Fruit fly (Drosophila melanogaster) whole organism, embryonic: ENCODE data around the gene CG13124.

Experiments used
- CG10147 ChIP-seq: fragments of 200-800 bp; sonication (Bioruptor generic); optimal IDR thresholded peaks from 2 replicates; lab custom pipeline; 2019; ENCODE audit warnings: missing biosample characterization, mild to moderate bottlenecking, missing genetic modification characterization, moderate library complexity
- CG10209 ChIP-seq: fragments of 200-800 bp; sonication (Bioruptor generic); optimal IDR thresholded peaks from 3 replicates; lab custom pipeline; 2017; ENCODE audit warnings: missing biosample characterization, mild to moderate bottlenecking, missing genetic modification characterization, missing genetic modification reagents
- CG10366 ChIP-seq: fragments of 200-800 bp; sonication (Bioruptor generic); IDR thresholded peaks from 2 replicates; pipeline ENCODE4 v1.3.6; 2022; ENCODE audit warnings: missing biosample characterization, missing genetic modification characterization
- CG11247 ChIP-seq: fragments of 200-800 bp; sonication (Bioruptor generic); IDR thresholded peaks from 2 replicates; pipeline ENCODE4 v1.3.6; 2022; ENCODE audit warnings: missing biosample characterization, missing genetic modification characterization
- CG11695 ChIP-seq: fragments of 200-800 bp; sonication (Bioruptor generic); IDR thresholded peaks from 3 replicates; pipeline ENCODE4 v1.3.6; 2022; ENCODE audit warnings: missing biosample characterization, missing genetic modification characterization
- CG12236 ChIP-seq: fragments of 200-800 bp; sonication (Bioruptor generic); optimal IDR thresholded peaks from 2 replicates; lab custom pipeline; 2016; ENCODE audit warnings: missing biosample characterization, missing genetic modification characterization
- CG12391 ChIP-seq: fragments of 200-800 bp; sonication (Bioruptor generic); optimal IDR thresholded peaks from 3 replicates; lab custom pipeline; 2018; ENCODE audit warnings: missing biosample characterization, mild to moderate bottlenecking, missing genetic modification characterization, moderate library complexity
- CG12659 ChIP-seq: fragments of 200-800 bp; sonication (Bioruptor generic); optimal IDR thresholded peaks from 3 replicates; lab custom pipeline; 2017; ENCODE audit warnings: mild to moderate bottlenecking, missing biosample characterization, missing genetic modification reagents, missing genetic modification characterization
- CG1603 ChIP-seq: fragments of 200-800 bp; sonication (Bioruptor generic); optimal IDR thresholded peaks from 2 replicates; lab custom pipeline; 2019; ENCODE audit warnings: missing biosample characterization, mild to moderate bottlenecking, missing genetic modification characterization, moderate library complexity
- CG17359 ChIP-seq: fragments of 200-800 bp; sonication (Bioruptor generic); optimal IDR thresholded peaks from 3 replicates; lab custom pipeline; 2018; ENCODE audit warnings: missing biosample characterization, mild to moderate bottlenecking, missing genetic modification characterization, moderate library complexity
- CG18764 ChIP-seq: fragments of 200-800 bp; sonication (Bioruptor generic); optimal IDR thresholded peaks from 3 replicates; lab custom pipeline; 2016; ENCODE audit warnings: missing biosample characterization, missing genetic modification characterization
- CG31224 ChIP-seq: fragments of 200-800 bp; sonication (Bioruptor generic); IDR thresholded peaks from 2 replicates; pipeline ENCODE4 v1.3.6; 2022; ENCODE audit warnings: missing biosample characterization, missing genetic modification characterization
- CG3407 ChIP-seq: fragments of 200-800 bp; sonication (Bioruptor generic); optimal IDR thresholded peaks from 2 replicates; lab custom pipeline; 2018; ENCODE audit warnings: missing biosample characterization, mild to moderate bottlenecking, missing genetic modification characterization
- CG3726 ChIP-seq: fragments of 200-800 bp; sonication (Bioruptor generic); IDR thresholded peaks from 3 replicates; pipeline ENCODE4, ENCODE4 v1.3.6; 2022; ENCODE audit warnings: missing biosample characterization, missing genetic modification characterization
- CG6689 ChIP-seq: fragments of 200-800 bp; sonication (Bioruptor generic); IDR thresholded peaks from 2 replicates; pipeline ENCODE4 v1.3.6; 2022; ENCODE audit warnings: missing biosample characterization, missing genetic modification characterization
- CG9437 ChIP-seq: fragments of 200-800 bp; sonication (Bioruptor generic); optimal IDR thresholded peaks from 2 replicates; lab custom pipeline; 2018; ENCODE audit warnings: missing biosample characterization, mild to moderate bottlenecking, missing genetic modification characterization
- CG9609 ChIP-seq: fragments of 200-800 bp; sonication (Bioruptor generic); optimal IDR thresholded peaks from 3 replicates; lab custom pipeline; 2016; ENCODE audit warnings: missing biosample characterization, missing genetic modification characterization
- D ChIP-seq, 2 experiments: fragments of 200-800 bp in 1 of 2; fragments of >200 bp in 1 of 2; sonication (Bioruptor generic) in 1 of 2; optimal IDR thresholded peaks; 2 replicates in 1 of 2; 3 replicates in 1 of 2; lab custom pipeline; 2017; ENCODE audit warnings: mild to moderate bottlenecking in 1 of 2, missing biosample characterization in 1 of 2, missing genetic modification characterization in 1 of 2, missing genetic modification reagents in 1 of 2
- HmgZ ChIP-seq: fragments of 200-800 bp; sonication (Bioruptor generic); optimal IDR thresholded peaks from 2 replicates; lab custom pipeline; 2018; ENCODE audit warnings: missing biosample characterization, mild to moderate bottlenecking, missing genetic modification characterization
- Hmx ChIP-seq: fragments of 200-800 bp; sonication (Bioruptor generic); optimal IDR thresholded peaks from 2 replicates; lab custom pipeline; 2016; ENCODE audit warnings: missing biosample characterization, missing genetic modification characterization
- Hr3 ChIP-seq: fragments of 200-800 bp; sonication (Bioruptor generic); optimal IDR thresholded peaks from 3 replicates; lab custom pipeline; 2016; ENCODE audit warnings: missing biosample characterization, missing genetic modification characterization
- MBD-R2 ChIP-seq: fragments of 200-800 bp; sonication (Bioruptor generic); IDR thresholded peaks from 2 replicates; pipeline ENCODE4 v1.3.6; 2022; ENCODE audit warnings: missing biosample characterization, missing genetic modification characterization
- MESR4 ChIP-seq: fragments of 200-800 bp; sonication (Bioruptor generic); optimal IDR thresholded peaks from 2 replicates; lab custom pipeline; 2018; ENCODE audit warnings: missing biosample characterization, mild to moderate bottlenecking, missing genetic modification characterization, moderate library complexity
- NC2β ChIP-seq: fragments of 200-800 bp; sonication (Bioruptor generic); optimal IDR thresholded peaks from 2 replicates; lab custom pipeline; 2016; ENCODE audit warnings: missing biosample characterization, missing genetic modification characterization
- NFAT ChIP-seq: fragments of 200-800 bp; sonication (Bioruptor generic); IDR thresholded peaks from 2 replicates; pipeline ENCODE4 v1.3.6; 2022; ENCODE audit warnings: missing biosample characterization, missing genetic modification characterization
- Neu2 ChIP-seq: fragments of 200-800 bp; sonication (Bioruptor generic); optimal IDR thresholded peaks from 3 replicates; lab custom pipeline; 2016; ENCODE audit warnings: missing biosample characterization, missing genetic modification characterization, borderline replicate concordance
- Ravus ChIP-seq: fragments of 200-800 bp; sonication (Bioruptor generic); IDR thresholded peaks from 2 replicates; pipeline ENCODE4 v1.3.6; 2022; ENCODE audit warnings: missing biosample characterization, missing genetic modification characterization
- Ssrp ChIP-seq: fragments of 200-800 bp; sonication (Bioruptor generic); optimal IDR thresholded peaks from 2 replicates; lab custom pipeline; 2018; ENCODE audit warnings: missing biosample characterization, mild to moderate bottlenecking, missing genetic modification characterization, moderate library complexity
- YL-1 ChIP-seq: fragments of 200-800 bp; sonication (Bioruptor generic); optimal IDR thresholded peaks from 3 replicates; lab custom pipeline; 2017; ENCODE audit warnings: missing biosample characterization, mild to moderate bottlenecking, missing genetic modification characterization
- ab ChIP-seq: fragments of 200-800 bp; sonication (Bioruptor generic); optimal IDR thresholded peaks from 2 replicates; lab custom pipeline; 2016; ENCODE audit warnings: missing biosample characterization, missing genetic modification characterization
- bowl ChIP-seq: fragments of 200-800 bp; sonication (Bioruptor generic); IDR thresholded peaks from 2 replicates; pipeline ENCODE4 v1.3.6; 2022; ENCODE audit warnings: missing biosample characterization, missing genetic modification characterization
- br ChIP-seq: fragments of >200 bp; optimal IDR thresholded peaks from 2 replicates; lab custom pipeline; 2017
- croc ChIP-seq: fragments of 200-800 bp; sonication (Bioruptor generic); conservative IDR thresholded peaks from 3 replicates; pipeline ENCODE4 v1.3.6; 2022; ENCODE audit warnings: missing biosample characterization, missing genetic modification characterization
- crol ChIP-seq: fragments of 200-800 bp; sonication (Bioruptor generic); IDR thresholded peaks from 2 replicates; pipeline ENCODE4 v1.3.6; 2022; ENCODE audit warnings: missing biosample characterization, missing genetic modification characterization
- crp ChIP-seq, 2 experiments: fragments of 200-800 bp; sonication (Bioruptor generic); optimal IDR thresholded peaks; 2 replicates in 1 of 2; 3 replicates in 1 of 2; lab custom pipeline; 2017; ENCODE audit warnings: missing biosample characterization in 2 of 2, missing genetic modification characterization in 2 of 2, mild to moderate bottlenecking in 1 of 2, moderate library complexity in 1 of 2
- da ChIP-seq: fragments of 200-800 bp; sonication (Bioruptor generic); optimal IDR thresholded peaks from 2 replicates; lab custom pipeline; 2016; ENCODE audit warnings: missing biosample characterization, missing genetic modification characterization
- dan ChIP-seq: fragments of 200-800 bp; sonication (Bioruptor generic); IDR thresholded peaks from 2 replicates; pipeline ENCODE4 v1.3.6; 2022; ENCODE audit warnings: missing biosample characterization, missing genetic modification characterization
- ewg ChIP-seq: fragments of 200-800 bp; sonication (Bioruptor generic); optimal IDR thresholded peaks from 3 replicates; lab custom pipeline; 2017; ENCODE audit warnings: mild to moderate bottlenecking, missing biosample characterization, missing genetic modification reagents, missing genetic modification characterization
- inv ChIP-seq: fragments of 200-800 bp; sonication (Bioruptor generic); IDR thresholded peaks from 2 replicates; pipeline ENCODE4 v1.3.6; 2022; ENCODE audit warnings: missing biosample characterization, missing genetic modification characterization; ENCODE audit not compliant: partially characterized antibody
- jigr1 ChIP-seq: fragments of 200-800 bp; sonication (Bioruptor generic); IDR thresholded peaks from 3 replicates; pipeline ENCODE4 v1.3.6; 2022; ENCODE audit warnings: missing biosample characterization, missing genetic modification characterization
- kah ChIP-seq: fragments of 200-800 bp; sonication (Bioruptor generic); optimal IDR thresholded peaks from 2 replicates; lab custom pipeline; 2018; ENCODE audit warnings: missing biosample characterization, mild to moderate bottlenecking, missing genetic modification characterization
- klu ChIP-seq: fragments of 200-800 bp; sonication (Bioruptor generic); IDR thresholded peaks from 2 replicates; pipeline ENCODE4 v1.3.6; 2022; ENCODE audit warnings: missing biosample characterization, missing genetic modification characterization
- lbe ChIP-seq: fragments of 200-800 bp; sonication (Bioruptor generic); optimal IDR thresholded peaks from 2 replicates; lab custom pipeline; 2016; ENCODE audit warnings: missing biosample characterization, mild to moderate bottlenecking, missing genetic modification characterization
- lmd ChIP-seq: fragments of 200-800 bp; sonication (Bioruptor generic); IDR thresholded peaks from 2 replicates; pipeline ENCODE4 v1.3.6; 2022; ENCODE audit warnings: missing biosample characterization, missing genetic modification characterization
- phol ChIP-seq: fragments of 200-800 bp; sonication (Bioruptor generic); optimal IDR thresholded peaks from 3 replicates; lab custom pipeline; 2018; ENCODE audit warnings: missing biosample characterization, mild to moderate bottlenecking, missing genetic modification characterization, moderate library complexity
- pita ChIP-seq: fragments of 200-800 bp; sonication (Bioruptor generic); optimal IDR thresholded peaks from 2 replicates; lab custom pipeline; 2017; ENCODE audit warnings: missing biosample characterization, mild to moderate bottlenecking, missing genetic modification characterization
- psq ChIP-seq: fragments of 200-800 bp; sonication (Bioruptor generic); optimal IDR thresholded peaks from 2 replicates; lab custom pipeline; 2017; ENCODE audit warnings: missing biosample characterization, missing genetic modification characterization
- ssp ChIP-seq: fragments of 200-800 bp; sonication (Bioruptor generic); IDR thresholded peaks from 2 replicates; pipeline ENCODE4 v1.3.6; 2022; ENCODE audit warnings: missing biosample characterization, missing genetic modification characterization
- tin ChIP-seq: fragments of 200-800 bp; sonication (Bioruptor generic); optimal IDR thresholded peaks from 3 replicates; lab custom pipeline; 2016; ENCODE audit warnings: missing biosample characterization, missing genetic modification characterization
- vfl ChIP-seq: fragments of 200-800 bp; sonication (Bioruptor generic); optimal IDR thresholded peaks from 2 replicates; lab custom pipeline; 2016; ENCODE audit warnings: missing biosample characterization, missing genetic modification characterization
- z ChIP-seq: fragments of 200-800 bp; sonication (Bioruptor generic); IDR thresholded peaks from 3 replicates; pipeline ENCODE4 v1.3.6; 2022; ENCODE audit warnings: missing biosample characterization, missing genetic modification characterization

The CG13124 gene

DNA sequence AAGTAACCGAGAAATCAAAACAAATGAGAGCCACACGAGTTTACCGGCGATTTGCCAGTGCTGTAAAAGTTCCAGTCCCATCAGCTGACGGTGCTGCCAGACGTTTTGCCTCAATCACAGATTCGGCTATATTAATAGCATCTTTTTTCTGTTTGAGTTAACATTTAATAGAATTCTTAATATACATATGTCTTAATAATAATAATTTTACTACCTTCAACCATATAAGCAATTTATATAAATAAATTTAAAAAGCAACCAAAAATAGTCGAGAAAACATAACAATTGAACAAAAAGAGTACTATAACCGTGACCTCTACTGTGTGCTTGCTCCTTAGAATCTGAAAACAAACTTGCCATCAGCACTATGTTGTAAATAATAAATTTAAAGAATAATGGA is 45.7 kb upstream of the CG13124 start, which contains the start of the genes CG13126 and CG4709 (continued):
- TF ChIP-seq jigr1 (GFP tag; lab: Robert Waterston, UW): peak; percentile 35; the same call in 1 of the 3 replicates
- peak; percentile 67 for TF ChIP-seq Ravus
- peak; percentile 82 for TF ChIP-seq CG9437 (GFP tag; lab: Kevin White, UChicago)
- TF ChIP-seq D (optimal IDR thresholded peaks at IDR 0.05; lab: Kevin White, UChicago): no peak
- peak; percentile 87 for TF ChIP-seq D (GFP tag; optimal IDR thresholded peaks at IDR 0.05; lab: Kevin White, UChicago)
- peak; percentile 96 for TF ChIP-seq CG12391 (tag; lab: Kevin White, UChicago)
- peak; percentile 89 for TF ChIP-seq lbe (GFP tag; lab: Kevin White, UChicago)
- peak; percentile 88 for TF ChIP-seq CG10147 (GFP tag; lab: Kevin White, UChicago)
- peak; percentile 93 for TF ChIP-seq Ssrp (tag; lab: Kevin White, UChicago)
- TF ChIP-seq da: no peak
- TF ChIP-seq CG12659 (GFP tag; lab: Kevin White, UChicago): peak; percentile 90
- peak; percentile 83 for TF ChIP-seq CG11247 (GFP tag; lab: Robert Waterston, UW)
- peak; percentile 87 for TF ChIP-seq croc
- TF ChIP-seq MBD-R2 (GFP tag; lab: Robert Waterston, UW): peak; percentile 99
- peak; percentile 57 for TF ChIP-seq vfl (GFP tag; lab: Kevin White, UChicago)
- TF ChIP-seq NC2β (GFP tag; lab: Kevin White, UChicago): peak; percentile 9
- TF ChIP-seq CG3726 (GFP tag; lab: Robert Waterston, UW): peak; percentile 81; the same call in 1 of the 3 replicates
- peak; percentile 86 for TF ChIP-seq CG18764 (GFP tag; lab: Kevin White, UChicago)
- TF ChIP-seq CG10366 (GFP tag; lab: Robert Waterston, UW): peak; percentile 87
- TF ChIP-seq CG3407 (GFP tag; lab: Kevin White, UChicago): peak; percentile 79
- peak; percentile 76; the same call in 1 of the 2 replicates for TF ChIP-seq klu (GFP tag; lab: Robert Waterston, UW)
- TF ChIP-seq ewg (GFP tag; lab: Kevin White, UChicago): peak; percentile 74
- peak; percentile 92 for TF ChIP-seq tin
- TF ChIP-seq kah (GFP tag; lab: Kevin White, UChicago): peak; percentile 77
- TF ChIP-seq HmgZ (tag; lab: Kevin White, UChicago): peak; percentile 85
- peak; percentile 85 for TF ChIP-seq YL-1 (GFP tag; lab: Kevin White, UChicago)
- peak; percentile 77 for TF ChIP-seq ssp (GFP tag; lab: Robert Waterston, UW)
- no peak for TF ChIP-seq Hmx (GFP tag; lab: Kevin White, UChicago)
- TF ChIP-seq CG6689 (GFP tag; lab: Robert Waterston, UW): peak; percentile 93
- TF ChIP-seq lmd (GFP tag; lab: Robert Waterston, UW): peak; percentile 89
- peak; percentile 6 for TF ChIP-seq CG12236 (GFP tag; lab: Kevin White, UChicago)
- no peak for TF ChIP-seq br (lab: Kevin White, UChicago)
- TF ChIP-seq bowl: peak; percentile 49; the same call in 1 of the 2 replicates
- peak; percentile 91 for TF ChIP-seq CG10209
- TF ChIP-seq crol (GFP tag; lab: Robert Waterston, UW): no peak
- peak; percentile 71; the same call in 1 of the 2 replicates for TF ChIP-seq NFAT
- no peak for TF ChIP-seq inv
- TF ChIP-seq pita (GFP tag; lab: Kevin White, UChicago): no peak
- TF ChIP-seq dan (GFP tag; lab: Robert Waterston, UW): no peak
- no peak for TF ChIP-seq ab (GFP tag; lab: Kevin White, UChicago)
- TF ChIP-seq z (GFP tag; lab: Robert Waterston, UW): no peak
- peak; percentile 95 for TF ChIP-seq CG11695
- TF ChIP-seq CG1603 (tag; lab: Kevin White, UChicago): peak; percentile 10
- peak; percentile 64 for TF ChIP-seq psq (GFP tag; lab: Kevin White, UChicago)
- TF ChIP-seq Neu2 (GFP tag; lab: Kevin White, UChicago): no peak
- no peak for TF ChIP-seq CG9609
- TF ChIP-seq MESR4 (GFP tag; lab: Kevin White, UChicago): peak; percentile 23
- peak; percentile 96 for TF ChIP-seq phol
- TF ChIP-seq CG31224 (GFP tag; lab: Robert Waterston, UW): peak; percentile 79
- TF ChIP-seq CG17359 (tag; lab: Kevin White, UChicago): peak; percentile 95
- TF ChIP-seq crp (GFP tag; optimal IDR thresholded peaks at IDR 0.05; lab: Kevin White, UChicago): peak; percentile 79 to 96
- TF ChIP-seq Hr3 (GFP tag; lab: Kevin White, UChicago): peak; percentile 89
